Worm (Caenorhabditis elegans): Measurements from ENCODE around the gene srx-10.

ce11 chrV:13986823-13987222, 40.5 kb upstream of the srx-10 start:
- TF ChIP-seq T23F11.4 (GFP tag; optimal IDR thresholded peaks at IDR 0.05), result no peak
- TF ChIP-seq ama-1 (optimal IDR thresholded peaks at IDR 0.05), result no peak
- TF ChIP-seq ceh-48 (tag; optimal IDR thresholded peaks at IDR 0.05), result no peak
- TF ChIP-seq pqm-1 (tag; optimal IDR thresholded peaks at IDR 0.05), result no peak
- no peak for TF ChIP-seq unc-86 (tag; optimal IDR thresholded peaks at IDR 0.05)
- no peak for TF ChIP-seq rnt-1 (tag; optimal IDR thresholded peaks at IDR 0.05)
- no peak for TF ChIP-seq ceh-19 (GFP tag; optimal IDR thresholded peaks at IDR 0.05)
- no peak for TF ChIP-seq unc-3 (GFP tag; conservative IDR thresholded peaks at IDR 0.05)
- no peak for TF ChIP-seq unc-3 (tag; optimal IDR thresholded peaks at IDR 0.05)
- TF ChIP-seq sox-4 (tag; optimal IDR thresholded peaks at IDR 0.05), result no peak
- no peak for TF ChIP-seq nhr-232 (tag; optimal IDR thresholded peaks at IDR 0.05)
